Worm (Caenorhabditis elegans): ENCODE data around the gene F28H7.8.

ce11 chrV:10723181-10723580 lies 35.6 kb upstream of the F28H7.8 start:
- no peak for TF ChIP-seq ama-1 (optimal IDR thresholded peaks at IDR 0.05)
- no peak for TF ChIP-seq ets-7 (tag; optimal IDR thresholded peaks at IDR 0.05)
- no peak for TF ChIP-seq tbx-11 (GFP tag; IDR thresholded peaks at IDR 0.05)
- TF ChIP-seq hnd-1 (tag; optimal IDR thresholded peaks at IDR 0.05), result no peak
- TF ChIP-seq scrt-1 (GFP tag; IDR thresholded peaks at IDR 0.05), result no peak
- no peak for TF ChIP-seq tbx-37 (GFP tag; conservative IDR thresholded peaks at IDR 0.05)
- TF ChIP-seq aly-1 (tag; optimal IDR thresholded peaks at IDR 0.05), result no peak
